Fruit fly (Drosophila melanogaster): ENCODE measurements around the gene ACXD.

Gene ACXD

DNA sequence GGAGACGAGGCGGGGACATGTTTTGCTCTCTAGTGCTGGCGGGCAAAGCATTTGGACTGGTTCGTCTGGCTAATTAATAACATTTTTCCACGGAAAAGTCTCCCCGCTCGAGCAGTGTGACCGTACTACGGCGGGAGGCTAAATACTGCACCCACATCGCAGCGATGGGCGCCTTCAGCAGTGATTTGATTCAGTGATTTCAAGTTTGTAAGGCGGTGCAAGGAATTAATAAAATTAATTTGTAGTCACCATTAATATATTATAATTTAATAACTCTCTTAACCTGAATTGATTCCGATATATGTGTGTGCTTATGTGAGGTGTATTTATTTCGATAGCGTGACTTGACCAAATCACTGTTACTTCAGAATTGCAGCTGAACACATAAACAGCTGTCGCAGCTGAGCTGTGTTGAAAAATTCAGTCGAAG lies 25.1 kb downstream of the ACXD start, which contains the start of the genes oxt and CG13807 (continued):
- TF ChIP-seq CG4328 (GFP tag; optimal IDR thresholded peaks at IDR 0.05) (peak; percentile 76), Fer1 (GFP tag; optimal IDR thresholded peaks at IDR 0.05) (peak; percentile 81), Gug (GFP tag; IDR thresholded peaks at IDR 0.05) (peak; percentile 91), vvl (GFP tag; IDR thresholded peaks at IDR 0.05) (peak; percentile 94), disco-r (GFP tag; optimal IDR thresholded peaks at IDR 0.05) (no peak), Bteb2 (GFP tag; optimal IDR thresholded peaks at IDR 0.05) (peak; percentile 45), hkb (optimal IDR thresholded peaks at IDR 0.05) (no peak), hkb (GFP tag; IDR thresholded peaks at IDR 0.05) (peak; percentile 92), CG8089 (GFP tag; optimal IDR thresholded peaks at IDR 0.05) (no peak), CG30020 (tag; optimal IDR thresholded peaks at IDR 0.05) (peak; percentile 74), pb (GFP tag; optimal IDR thresholded peaks at IDR 0.05) (no peak), trem (tag; optimal IDR thresholded peaks at IDR 0.05) (peak; percentile 88), crol (GFP tag; IDR thresholded peaks at IDR 0.05) (peak; percentile 44; the same call in 1 of the 2 replicates), inv (GFP tag; IDR thresholded peaks at IDR 0.05; ENCODE audit: partially characterized antibody) (0 out of 2 replicates have a peak, but pooled peaks have one; percentile 12), CG6272 (GFP tag; IDR thresholded peaks at IDR 0.05) (peak; percentile 86), CG18764 (GFP tag; optimal IDR thresholded peaks at IDR 0.05) (peak; percentile 68), CG34224 (GFP tag; IDR thresholded peaks at IDR 0.05; ENCODE audit: partially characterized antibody) (peak; percentile 16; the same call in 1 of the 3 replicates), h (optimal IDR thresholded peaks at IDR 0.05) (no peak), ap (GFP tag; IDR thresholded peaks at IDR 0.05) (peak; percentile 69), CG30431 (GFP tag; optimal IDR thresholded peaks at IDR 0.05) (peak; percentile 79), ci (GFP tag; IDR thresholded peaks at IDR 0.05) (peak; percentile 94), esg (GFP tag; conservative IDR thresholded peaks at IDR 0.05) (peak; percentile 84), gcm (GFP tag; optimal IDR thresholded peaks at IDR 0.05) (peak; percentile 90), CG8388 (GFP tag; optimal IDR thresholded peaks at IDR 0.05) (peak; percentile 83), CG4617 (GFP tag; optimal IDR thresholded peaks at IDR 0.05; ENCODE audit: borderline replicate concordance) (peak; percentile 95), H2.0 (GFP tag; IDR thresholded peaks at IDR 0.05) (peak; percentile 92), CG6689 (GFP tag; IDR thresholded peaks at IDR 0.05) (peak; percentile 93), CG9609 (GFP tag; optimal IDR thresholded peaks at IDR 0.05) (peak; percentile 59), amos (GFP tag; IDR thresholded peaks at IDR 0.05; ENCODE audit: partially characterized antibody) (no peak), CG18599 (GFP tag; optimal IDR thresholded peaks at IDR 0.05) (peak; percentile 83), seq (GFP tag; IDR thresholded peaks at IDR 0.05) (peak; percentile 84), CG15073 (GFP tag; optimal IDR thresholded peaks at IDR 0.05) (peak; percentile 31), vfl (GFP tag; optimal IDR thresholded peaks at IDR 0.05) (peak; percentile 72), CHES-1-like (GFP tag; optimal IDR thresholded peaks at IDR 0.05) (no peak), CG31441 (GFP tag; IDR thresholded peaks at IDR 0.05) (peak; percentile 100), scrt (GFP tag; optimal IDR thresholded peaks at IDR 0.05) (peak; percentile 62), ham (GFP tag; IDR thresholded peaks at IDR 0.05) (peak; percentile 53; the same call in 1 of the 2 replicates), klu (GFP tag; IDR thresholded peaks at IDR 0.05) (peak; percentile 83), CTCF (GFP tag; optimal IDR thresholded peaks at IDR 0.05) (peak; percentile 23), Bgb (GFP tag; IDR thresholded peaks at IDR 0.05; ENCODE audit: partially characterized antibody) (no peak), Dbx (GFP tag; IDR thresholded peaks at IDR 0.05) (peak; percentile 82), CG11560 (tag; IDR thresholded peaks at IDR 0.05) (peak; percentile 62; the same call in 2 of the 3 replicates), kni (GFP tag; optimal IDR thresholded peaks at IDR 0.05) (no peak), Dfd (GFP tag; optimal IDR thresholded peaks at IDR 0.05) (no peak), prd (optimal IDR thresholded peaks at IDR 0.05) (no peak), prd (GFP tag; IDR thresholded peaks at IDR 0.05) (peak; percentile 94), tio (GFP tag; optimal IDR thresholded peaks at IDR 0.05) (no peak), CG2712 (tag; optimal IDR thresholded peaks at IDR 0.05) (peak; percentile 92), D19A (tag; optimal IDR thresholded peaks at IDR 0.05) (no peak), H15 (GFP tag; IDR thresholded peaks at IDR 0.05) (peak; percentile 87), Side (GFP tag; optimal IDR thresholded peaks at IDR 0.05) (peak; percentile 47), kah (GFP tag; optimal IDR thresholded peaks at IDR 0.05) (peak; percentile 50), shn (GFP tag; optimal IDR thresholded peaks at IDR 0.05) (no peak)
